Worm (Caenorhabditis elegans) whole organism, early embryonic: ENCODE results near the gene F16B3.2.

Experiments
- B0310.2 ChIP-seq: sonication (generic microtip); optimal IDR thresholded peaks from 2 replicates; lab custom pipeline; 2016; ENCODE audit warnings: mild to moderate bottlenecking, missing genetic modification characterization, missing compliant biosample characterization
- F13C5.2 ChIP-seq: sonication (generic microtip); optimal IDR thresholded peaks from 2 replicates; lab custom pipeline; 2017; ENCODE audit warnings: mild to moderate bottlenecking, missing genetic modification characterization, inconsistent platforms, missing compliant biosample characterization
- aly-1 ChIP-seq: sonication (generic microtip); optimal IDR thresholded peaks from 2 replicates; lab custom pipeline; 2016; ENCODE audit warnings: missing genetic modification characterization, missing compliant biosample characterization
- ama-1 ChIP-seq: fragments of 150-350 bp; optimal IDR thresholded peaks from 2 replicates; lab custom pipeline; 2014
- ceh-13 ChIP-seq: fragments of 200-800 bp; sonication (Bioruptor generic); optimal IDR thresholded peaks from 2 replicates; lab custom pipeline; 2018; ENCODE audit warnings: mild to moderate bottlenecking, missing genetic modification characterization, missing compliant biosample characterization
- ceh-36 ChIP-seq: sonication (generic microtip); optimal IDR thresholded peaks from 2 replicates; lab custom pipeline; 2016; ENCODE audit warnings: missing genetic modification characterization, inconsistent platforms, missing compliant biosample characterization
- ets-7 ChIP-seq: sonication (generic microtip); optimal IDR thresholded peaks from 2 replicates; lab custom pipeline; 2016; ENCODE audit warnings: missing genotype, missing genetic modification characterization, missing compliant biosample characterization
- flt-1 ChIP-seq: fragments of 200-800 bp; sonication (Bioruptor generic); IDR thresholded peaks from 2 replicates; pipeline ENCODE4 v1.3.6; 2022; ENCODE audit warnings: missing genetic modification characterization, missing compliant biosample characterization
- hmbx-1 ChIP-seq: sonication (generic microtip); optimal IDR thresholded peaks from 2 replicates; lab custom pipeline; 2016; ENCODE audit warnings: mild to moderate bottlenecking, missing genetic modification characterization, missing compliant biosample characterization
- hmg-4 ChIP-seq: fragments of 200-800 bp; sonication (Bioruptor generic); optimal IDR thresholded peaks from 2 replicates; lab custom pipeline; 2018; ENCODE audit warnings: mild to moderate bottlenecking, missing genetic modification characterization, missing compliant biosample characterization
- hnd-1 ChIP-seq: sonication (generic microtip); optimal IDR thresholded peaks from 2 replicates; lab custom pipeline; 2016; ENCODE audit warnings: missing genetic modification characterization, missing compliant biosample characterization
- pes-1 ChIP-seq: fragments of 200-800 bp; sonication (Bioruptor generic); IDR thresholded peaks from 2 replicates; pipeline ENCODE4 v1.3.6; 2022; ENCODE audit warnings: missing genetic modification reagents, missing genetic modification characterization, missing compliant biosample characterization
- scrt-1 ChIP-seq: fragments of 200-800 bp; sonication (Bioruptor generic); IDR thresholded peaks from 2 replicates; pipeline ENCODE4 v1.3.6; 2022; ENCODE audit warnings: missing genetic modification characterization, missing compliant biosample characterization
- sea-1 ChIP-seq: fragments of 200-800 bp; sonication (Bioruptor generic); conservative IDR thresholded peaks from 2 replicates; pipeline ENCODE4 v1.3.6; 2022; ENCODE audit warnings: missing genetic modification characterization, missing compliant biosample characterization
- tbx-11 ChIP-seq: fragments of 200-800 bp; sonication (Bioruptor generic); IDR thresholded peaks from 2 replicates; pipeline ENCODE4 v1.3.6; 2022; ENCODE audit warnings: missing genetic modification characterization, missing compliant biosample characterization
- tbx-37 ChIP-seq: fragments of 200-800 bp; sonication (Bioruptor generic); conservative IDR thresholded peaks from 2 replicates; pipeline ENCODE4 v1.3.6; 2022; ENCODE audit warnings: missing genetic modification reagents, missing genetic modification characterization, missing compliant biosample characterization
- tra-4 ChIP-seq: sonication (generic microtip); optimal IDR thresholded peaks from 2 replicates; lab custom pipeline; 2017; ENCODE audit warnings: missing genetic modification characterization, missing compliant biosample characterization

The F16B3.2 gene

ce11 chrV:1358051-1358450 lies 43.1 kb downstream of the F16B3.2 start, which contains the start of gene Y75B7AL.2:
Gene Y75B7AL.2, minus strand, starts transcription at chrV:1358151.
- TF ChIP-seq tbx-11 (GFP tag; lab: Robert Waterston, UW) (no peak), hmbx-1 (tag; lab: Kevin White, UChicago) (no peak), ama-1 (lab: Kevin White, UChicago) (no peak), ceh-36 (tag; lab: Kevin White, UChicago) (no peak), pes-1 (no peak), hnd-1 (tag; lab: Kevin White, UChicago) (no peak)

- TF ChIP-seq flt-1 (GFP tag; lab: Robert Waterston, UW) = no peak
- no peak for TF ChIP-seq ceh-13 (GFP tag; lab: Kevin White, UChicago)
- no peak for TF ChIP-seq hmg-4 (GFP tag; lab: Kevin White, UChicago)
- no peak for TF ChIP-seq ama-1 (lab: Kevin White, UChicago)
- no peak for TF ChIP-seq sea-1 (GFP tag; lab: Robert Waterston, UW)
- no peak for TF ChIP-seq hnd-1 (tag; lab: Kevin White, UChicago)
- no peak for TF ChIP-seq B0310.2 (tag; lab: Kevin White, UChicago)
- no peak for TF ChIP-seq tbx-37 (GFP tag; lab: Robert Waterston, UW)
- TF ChIP-seq tbx-11 (GFP tag; lab: Robert Waterston, UW) = no peak
- TF ChIP-seq scrt-1 (GFP tag; lab: Robert Waterston, UW) = no peak
- no peak for TF ChIP-seq pes-1
- TF ChIP-seq aly-1 (tag; lab: Kevin White, UChicago) = no peak
- no peak for TF ChIP-seq hmbx-1 (tag; lab: Kevin White, UChicago)
- TF ChIP-seq F13C5.2 (tag; lab: Kevin White, UChicago) = no peak
- TF ChIP-seq tra-4 = no peak
- no peak for TF ChIP-seq ceh-36 (tag; lab: Kevin White, UChicago)
- no peak for TF ChIP-seq ets-7 (tag; lab: Kevin White, UChicago)
These were observed 47.1 kb downstream of the F16B3.2 start for ce11 chrV:1362027-1362426.

- TF ChIP-seq ama-1 (lab: Kevin White, UChicago) = no peak
- no peak for TF ChIP-seq ets-7 (tag; lab: Kevin White, UChicago)
- no peak for TF ChIP-seq tbx-11 (GFP tag; lab: Robert Waterston, UW)
- no peak for TF ChIP-seq pes-1
- TF ChIP-seq hmbx-1 (tag; lab: Kevin White, UChicago) = no peak
- no peak for TF ChIP-seq flt-1 (GFP tag; lab: Robert Waterston, UW)
- no peak for TF ChIP-seq tbx-37 (GFP tag; lab: Robert Waterston, UW)
- no peak for TF ChIP-seq ceh-13 (GFP tag; lab: Kevin White, UChicago)
- no peak for TF ChIP-seq hmg-4 (GFP tag; lab: Kevin White, UChicago)
- no peak for TF ChIP-seq B0310.2 (tag; lab: Kevin White, UChicago)
- no peak for TF ChIP-seq sea-1 (GFP tag; lab: Robert Waterston, UW)
- no peak for TF ChIP-seq aly-1 (tag; lab: Kevin White, UChicago)
- TF ChIP-seq scrt-1 (GFP tag; lab: Robert Waterston, UW) = no peak
- TF ChIP-seq F13C5.2 (tag; lab: Kevin White, UChicago) = no peak
These were observed 49.4 kb downstream of the F16B3.2 start for ce11 chrV:1364346-1364745.
